Worm (Caenorhabditis elegans): Measurements from ENCODE around the gene C47G2.3.
A peak's percentile ranks its signal among the peaks of the same experiment; 100 is the strongest.

C47G2.3 gene

DNA sequence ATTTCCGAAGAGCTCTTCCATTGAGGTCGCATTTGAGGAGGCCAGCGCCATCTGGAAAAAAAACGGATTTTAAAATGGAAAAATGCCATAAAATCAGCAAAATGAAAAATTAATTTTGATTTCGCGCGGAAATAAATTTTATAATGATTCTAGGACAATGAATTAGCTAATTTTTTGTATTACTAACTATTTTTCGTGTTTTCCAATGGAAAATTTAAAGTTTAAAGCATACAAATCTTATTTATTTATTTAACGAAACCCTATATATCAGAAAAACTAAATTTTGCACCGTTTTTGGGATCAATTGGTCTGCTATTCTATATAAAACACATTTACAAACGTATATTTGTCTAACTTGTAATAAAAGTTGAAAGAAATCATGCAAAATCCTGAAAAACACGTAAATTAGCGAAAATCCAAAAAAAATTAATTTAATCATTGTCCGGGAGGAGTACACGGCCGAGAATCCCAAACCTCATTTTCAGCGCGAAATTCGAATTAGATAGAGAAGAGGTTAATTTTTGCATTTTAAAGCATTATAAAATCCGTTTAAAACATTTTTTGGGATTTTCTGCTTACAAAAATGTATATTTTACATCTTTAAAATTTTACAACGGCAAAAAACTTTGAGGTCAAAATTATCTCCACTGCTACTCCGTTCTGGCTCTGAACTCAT, at the start of gene C47G2.3 (continued):
- peak; percentile 20 for TF ChIP-seq ztf-18 (tag; optimal IDR thresholded peaks at IDR 0.05)
- 0 out of 2 replicates have a peak, but pooled peaks have one; percentile 57 for TF ChIP-seq madf-3 (GFP tag; IDR thresholded peaks at IDR 0.05)
- TF ChIP-seq madf-8 (GFP tag; conservative IDR thresholded peaks at IDR 0.05), result peak; percentile 25
- no peak for TF ChIP-seq bed-1 (GFP tag; IDR thresholded peaks at IDR 0.05)
- no peak for TF ChIP-seq T26A5.8 (tag; optimal IDR thresholded peaks at IDR 0.05)
- peak; percentile 72 for TF ChIP-seq unc-130 (GFP tag; optimal IDR thresholded peaks at IDR 0.05)
- TF ChIP-seq snpc-3.4 (tag; optimal IDR thresholded peaks at IDR 0.05), result peak; percentile 70
- peak; percentile 66 for TF ChIP-seq mcd-1 (GFP tag; IDR thresholded peaks at IDR 0.05)

ce11 chrII:11339507-11339906, 49.5 kb upstream of the C47G2.3 start, which contains the start of gene rmd-3:
rmd-3 (minus strand) TSS chrII:11339607.
- no peak for TF ChIP-seq hlh-12 (tag; optimal IDR thresholded peaks at IDR 0.05)
- TF ChIP-seq gei-17 (GFP tag; optimal IDR thresholded peaks at IDR 0.05), result no peak
- no peak for TF ChIP-seq nfya-1 (tag; optimal IDR thresholded peaks at IDR 0.05; ENCODE audit: borderline replicate concordance, insufficient read depth)
- TF ChIP-seq unc-130 (GFP tag; optimal IDR thresholded peaks at IDR 0.05), result no peak
- TF ChIP-seq Y53F4B.3 (GFP tag; IDR thresholded peaks at IDR 0.05), result no peak
- no peak for TF ChIP-seq lsy-27 (tag; optimal IDR thresholded peaks at IDR 0.05; ENCODE audit: borderline replicate concordance, insufficient read depth)
- TF ChIP-seq F10E7.11 (tag; optimal IDR thresholded peaks at IDR 0.05), result no peak
- no peak for TF ChIP-seq F57C9.4 (tag; optimal IDR thresholded peaks at IDR 0.05)
- TF ChIP-seq rec-8 (tag; optimal IDR thresholded peaks at IDR 0.05), result no peak
- no peak for TF ChIP-seq lin-40 (tag; optimal IDR thresholded peaks at IDR 0.05)
- TF ChIP-seq ztf-28 (GFP tag; IDR thresholded peaks at IDR 0.05), result no peak
- TF ChIP-seq let-526 (GFP tag; IDR thresholded peaks at IDR 0.05), result no peak
- no peak for TF ChIP-seq snpc-4 (GFP tag; optimal IDR thresholded peaks at IDR 0.05)
- TF ChIP-seq snpc-4 (tag; optimal IDR thresholded peaks at IDR 0.05), result no peak
- TF ChIP-seq madf-10 (tag; optimal IDR thresholded peaks at IDR 0.05), result no peak
- TF ChIP-seq lir-1 (GFP tag; conservative IDR thresholded peaks at IDR 0.05), result no peak
- TF ChIP-seq pha-4 (tag; optimal IDR thresholded peaks at IDR 0.05), result no peak
- no peak for TF ChIP-seq ztf-3 (GFP tag; optimal IDR thresholded peaks at IDR 0.05)

ce11 chrII:11337497-11338040, 47.6 kb upstream of the C47G2.3 start, which contains the start of gene sqt-1:
sqt-1 (minus strand) TSS chrII:11337837.
- TF ChIP-seq atf-7 (tag; optimal IDR thresholded peaks at IDR 0.05) (no peak), ztf-22 (GFP tag; optimal IDR thresholded peaks at IDR 0.05) (no peak), hlh-26 (GFP tag; conservative IDR thresholded peaks at IDR 0.05) (no peak), C17E4.6 (GFP tag; IDR thresholded peaks at IDR 0.05) (no peak), lin-26 (GFP tag; IDR thresholded peaks at IDR 0.05) (no peak), lin-35 (GFP tag; optimal IDR thresholded peaks at IDR 0.05) (no peak), mes-4 (tag; optimal IDR thresholded peaks at IDR 0.05) (no peak), bed-1 (GFP tag; IDR thresholded peaks at IDR 0.05) (no peak), mel-28 (tag; optimal IDR thresholded peaks at IDR 0.05; ENCODE audit: borderline replicate concordance) (no peak), C06A6.2 (GFP tag; conservative IDR thresholded peaks at IDR 0.05) (no peak), ceh-91 (GFP tag; IDR thresholded peaks at IDR 0.05) (no peak), tbp1 (GFP tag; optimal IDR thresholded peaks at IDR 0.05) (no peak), B0019.2 (GFP tag; conservative IDR thresholded peaks at IDR 0.05) (no peak), hlh-12 (tag; optimal IDR thresholded peaks at IDR 0.05) (no peak), repo-1 (tag; optimal IDR thresholded peaks at IDR 0.05) (no peak), zfh-2 (GFP tag; conservative IDR thresholded peaks at IDR 0.05) (no peak)

Measured in whole organism, young adult.